Worm (Caenorhabditis elegans): ENCODE measurements around the gene F48C5.2.

F48C5.2 gene

DNA sequence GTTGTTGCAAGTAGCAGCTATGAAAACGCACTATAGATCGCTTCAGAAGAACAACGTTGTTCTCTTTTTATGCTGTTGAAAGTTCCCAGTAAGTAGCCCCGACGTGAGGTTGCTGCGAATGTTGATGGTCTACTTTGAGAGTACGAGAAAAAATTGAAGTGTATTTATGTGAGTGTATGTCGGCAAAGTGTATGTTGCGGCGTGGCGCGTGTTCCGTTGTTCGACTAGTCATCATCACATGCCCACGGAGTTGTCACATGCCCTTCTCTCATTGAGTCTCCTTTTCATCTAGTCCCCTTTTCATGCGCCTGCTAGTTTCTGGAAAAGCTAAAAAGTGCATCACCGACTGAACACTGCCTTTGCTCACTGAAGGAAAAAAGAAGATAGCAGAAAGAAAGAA is 17.8 kb upstream of the F48C5.2 start (continued):
- TF ChIP-seq arid-1 (GFP tag; conservative IDR thresholded peaks at IDR 0.05), result no peak
- peak; percentile 28 for TF ChIP-seq nhr-48 (tag; optimal IDR thresholded peaks at IDR 0.05)
- peak; percentile 75 for TF ChIP-seq mxl-3 (GFP tag; optimal IDR thresholded peaks at IDR 0.05)
- no peak for TF ChIP-seq Y5F2A.4 (GFP tag; optimal IDR thresholded peaks at IDR 0.05)
- TF ChIP-seq hmg-1.1 (GFP tag; IDR thresholded peaks at IDR 0.05), result peak; percentile 74; the same call in 1 of the 2 replicates
- peak; percentile 12 for TF ChIP-seq nhr-77 (tag; optimal IDR thresholded peaks at IDR 0.05)
- 0 out of 2 replicates have a peak, but pooled peaks have one; percentile 43 for TF ChIP-seq dmd-9 (GFP tag; IDR thresholded peaks at IDR 0.05)
- TF ChIP-seq lin-15B (tag; optimal IDR thresholded peaks at IDR 0.05), result no peak
- TF ChIP-seq pha-4 (GFP tag; IDR thresholded peaks at IDR 0.05), result 0 out of 2 replicates have a peak, but pooled peaks have one; percentile 44
- TF ChIP-seq pha-4 (tag; optimal IDR thresholded peaks at IDR 0.05), result no peak
- peak; percentile 72 to 81 for TF ChIP-seq lsy-2 (tag; optimal IDR thresholded peaks at IDR 0.05)
- TF ChIP-seq mep-1 (tag; optimal IDR thresholded peaks at IDR 0.05), result peak; percentile 89
- TF ChIP-seq hif-1 (tag; optimal IDR thresholded peaks at IDR 0.05), result peak in 1 of 2 experiments; percentile 86
- peak; percentile 32; the same call in 1 of the 2 replicates for TF ChIP-seq T26A8.4 (GFP tag; IDR thresholded peaks at IDR 0.05)
- peak; percentile 80 for TF ChIP-seq egl-43 (GFP tag; IDR thresholded peaks at IDR 0.05)
- peak; percentile 56 for TF ChIP-seq fkh-10 (GFP tag; optimal IDR thresholded peaks at IDR 0.05)
- TF ChIP-seq dpl-1 (GFP tag; optimal IDR thresholded peaks at IDR 0.05), result peak; percentile 54
- TF ChIP-seq Y105C5A.15 (GFP tag; IDR thresholded peaks at IDR 0.05), result no peak
- TF ChIP-seq mdt-29 (GFP tag; IDR thresholded peaks at IDR 0.05), result 0 out of 2 replicates have a peak, but pooled peaks have one; percentile 13
- TF ChIP-seq nhr-10 (tag; optimal IDR thresholded peaks at IDR 0.05), result peak; percentile 20
- TF ChIP-seq set-16 (GFP tag; IDR thresholded peaks at IDR 0.05), result peak; percentile 40
- TF ChIP-seq lim-7 (GFP tag; IDR thresholded peaks at IDR 0.05), result no peak
- peak; percentile 45; the same call in 1 of the 2 replicates for TF ChIP-seq snpc-1.2 (GFP tag; IDR thresholded peaks at IDR 0.05)
- TF ChIP-seq lin-1 (GFP tag; IDR thresholded peaks at IDR 0.05), result 0 out of 2 replicates have a peak, but pooled peaks have one; percentile 48
- no peak for TF ChIP-seq unc-39 (tag; optimal IDR thresholded peaks at IDR 0.05)
- peak; percentile 99 for TF ChIP-seq hlh-30 (tag; optimal IDR thresholded peaks at IDR 0.05; ENCODE audit: insufficient read depth)
- TF ChIP-seq F49E8.2 (tag; optimal IDR thresholded peaks at IDR 0.05; ENCODE audit: borderline replicate concordance), result no peak
- TF ChIP-seq saeg-2 (GFP tag; IDR thresholded peaks at IDR 0.05), result 0 out of 2 replicates have a peak, but pooled peaks have one; percentile 60
- peak; percentile 66; the same call in 1 of the 2 replicates for TF ChIP-seq tra-1 (GFP tag; IDR thresholded peaks at IDR 0.05)
- TF ChIP-seq ceh-82 (tag; optimal IDR thresholded peaks at IDR 0.05), result no peak
- peak; percentile 16 for TF ChIP-seq gei-8 (GFP tag; optimal IDR thresholded peaks at IDR 0.05)
- peak; percentile 15 for TF ChIP-seq ama-1 (optimal IDR thresholded peaks at IDR 0.05)
- no peak for TF ChIP-seq nhr-102 (tag; optimal IDR thresholded peaks at IDR 0.05)
- TF ChIP-seq ceh-20 (GFP tag; IDR thresholded peaks at IDR 0.05), result peak; percentile 77
- TF ChIP-seq nhr-11 (tag; optimal IDR thresholded peaks at IDR 0.05), result peak; percentile 94
- TF ChIP-seq F37D6.2 (tag; optimal IDR thresholded peaks at IDR 0.05), result peak; percentile 76
- TF ChIP-seq pqm-1 (tag; optimal IDR thresholded peaks at IDR 0.05), result no peak

DNA sequence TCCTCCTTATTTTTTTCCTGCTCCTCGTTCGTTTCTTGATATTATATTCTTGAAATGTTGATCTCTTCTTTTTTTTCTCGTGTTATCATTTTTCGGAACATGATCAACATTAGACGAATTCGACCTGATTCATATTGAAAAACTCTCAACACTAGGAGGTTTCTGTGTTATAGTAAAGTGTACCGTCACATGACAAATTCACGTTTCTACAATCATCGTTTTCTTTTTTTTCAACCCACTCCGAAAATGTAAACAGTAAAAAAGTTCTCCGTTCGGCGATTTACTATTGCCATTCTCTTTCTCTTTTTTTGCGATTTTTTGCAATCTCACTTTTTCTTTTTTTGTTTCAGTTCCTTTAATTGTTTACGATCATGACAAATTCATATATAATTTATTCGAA is 17.3 kb upstream of the F48C5.2 start:
- TF ChIP-seq hmg-1.1 (GFP tag; IDR thresholded peaks at IDR 0.05) (no peak), dve-1 (tag; optimal IDR thresholded peaks at IDR 0.05; ENCODE audit: insufficient read depth) (peak; percentile 9), egl-27 (tag; optimal IDR thresholded peaks at IDR 0.05) (no peak), lin-29 (GFP tag; IDR thresholded peaks at IDR 0.05) (no peak), aly-2 (tag; optimal IDR thresholded peaks at IDR 0.05) (no peak), jun-1 (tag; optimal IDR thresholded peaks at IDR 0.05) (no peak), duxl-1 (tag; optimal IDR thresholded peaks at IDR 0.05; ENCODE audit: poor library complexity) (no peak), snpc-4 (tag; optimal IDR thresholded peaks at IDR 0.05) (no peak), pha-4 (GFP tag; IDR thresholded peaks at IDR 0.05) (no peak), pha-4 (tag; optimal IDR thresholded peaks at IDR 0.05) (peak; percentile 10), hlh-30 (tag; optimal IDR thresholded peaks at IDR 0.05; ENCODE audit: insufficient read depth) (peak; percentile 43), dmd-6 (GFP tag; IDR thresholded peaks at IDR 0.05) (no peak), vab-7 (GFP tag; IDR thresholded peaks at IDR 0.05) (no peak), F37D6.2 (tag; optimal IDR thresholded peaks at IDR 0.05) (no peak), madf-5 (GFP tag; IDR thresholded peaks at IDR 0.05) (no peak), nhr-77 (tag; optimal IDR thresholded peaks at IDR 0.05) (no peak), tag-97 (GFP tag; IDR thresholded peaks at IDR 0.05) (no peak), Y75B8A.6 (GFP tag; IDR thresholded peaks at IDR 0.05) (no peak)

Measured in whole organism, L4 larva.